Worm (Caenorhabditis elegans): Measurements from ENCODE around the gene famk-1.

ce11 chrX:15229174-15229573 lies 16.1 kb upstream of the famk-1 start:
- TF ChIP-seq sox-4 (tag; optimal IDR thresholded peaks at IDR 0.05) (no peak), ama-1 (optimal IDR thresholded peaks at IDR 0.05) (no peak), ces-1 (GFP tag; optimal IDR thresholded peaks at IDR 0.05) (no peak), ztf-11 (tag; optimal IDR thresholded peaks at IDR 0.05) (no peak), nhr-12 (tag; optimal IDR thresholded peaks at IDR 0.05) (no peak), nhr-76 (tag; optimal IDR thresholded peaks at IDR 0.05) (no peak), lir-3 (tag; optimal IDR thresholded peaks at IDR 0.05; ENCODE audit: poor library complexity) (no peak), lin-13 (GFP tag; optimal IDR thresholded peaks at IDR 0.05) (no peak), fkh-10 (GFP tag; optimal IDR thresholded peaks at IDR 0.05) (no peak), egl-27 (tag; optimal IDR thresholded peaks at IDR 0.05) (no peak), fkh-8 (tag; optimal IDR thresholded peaks at IDR 0.05) (no peak), dpl-1 (GFP tag; optimal IDR thresholded peaks at IDR 0.05) (no peak), nhr-47 (tag; optimal IDR thresholded peaks at IDR 0.05) (no peak)

Measured in whole organism, L1 larva.